Worm (Caenorhabditis elegans): ENCODE measurements around the gene C35B8.3.

ce11 chrX:9243257-9243656 is 29.5 kb downstream of the C35B8.3 start, which contains the start of gene gpa-12:
- no peak for TF ChIP-seq ama-1 (optimal IDR thresholded peaks at IDR 0.05)
- TF ChIP-seq pros-1 (tag; optimal IDR thresholded peaks at IDR 0.05) = no peak
- TF ChIP-seq K02D7.2 (tag; optimal IDR thresholded peaks at IDR 0.05) = no peak
- TF ChIP-seq ceh-14 (tag; optimal IDR thresholded peaks at IDR 0.05) = no peak
- TF ChIP-seq sox-2 (GFP tag; IDR thresholded peaks at IDR 0.05) = no peak
